Fruit fly (Drosophila melanogaster) whole organism, embryonic: ENCODE measurements around the gene CG14454.

Experiments
- ATbp ChIP-seq: fragments of 200-800 bp; sonication (Bioruptor generic); optimal IDR thresholded peaks from 2 replicates; lab custom pipeline; 2017; ENCODE audit warnings: missing biosample characterization, mild to moderate bottlenecking, missing genetic modification characterization, missing genetic modification reagents
- Aef1 ChIP-seq: fragments of 200-800 bp; sonication (Bioruptor generic); IDR thresholded peaks from 3 replicates; pipeline ENCODE4 v1.3.6; 2022; ENCODE audit warnings: missing biosample characterization, missing genetic modification characterization
- B-H2 ChIP-seq: fragments of 200-800 bp; sonication (Bioruptor generic); optimal IDR thresholded peaks from 2 replicates; lab custom pipeline; 2018; ENCODE audit warnings: missing biosample characterization, mild to moderate bottlenecking, missing genetic modification characterization
- Bdp1 ChIP-seq: fragments of 200-800 bp; sonication (Bioruptor generic); optimal IDR thresholded peaks from 3 replicates; lab custom pipeline; 2016; ENCODE audit warnings: missing biosample characterization, missing genetic modification characterization
- C15 ChIP-seq: fragments of 200-800 bp; sonication (Bioruptor generic); IDR thresholded peaks from 3 replicates; pipeline ENCODE4 v1.3.6; 2022; ENCODE audit warnings: missing biosample characterization, missing genetic modification characterization
- CG10543 ChIP-seq: fragments of 200-800 bp; sonication (Bioruptor generic); optimal IDR thresholded peaks from 3 replicates; lab custom pipeline; 2017; ENCODE audit warnings: missing biosample characterization, mild to moderate bottlenecking, missing genetic modification characterization, moderate library complexity
- CG10959 ChIP-seq: fragments of 200-800 bp; sonication (Bioruptor generic); IDR thresholded peaks from 2 replicates; pipeline ENCODE4 v1.3.6; 2022; ENCODE audit warnings: missing biosample characterization, missing genetic modification characterization
- CG11247 ChIP-seq: fragments of 200-800 bp; sonication (Bioruptor generic); IDR thresholded peaks from 2 replicates; pipeline ENCODE4 v1.3.6; 2022; ENCODE audit warnings: missing biosample characterization, missing genetic modification characterization
- CG11696 ChIP-seq: fragments of 200-800 bp; sonication (Bioruptor generic); IDR thresholded peaks from 2 replicates; pipeline ENCODE4 v1.3.6; 2022; ENCODE audit warnings: missing biosample characterization, missing genetic modification characterization
- CG11723 ChIP-seq: fragments of 200-800 bp; sonication (Bioruptor generic); optimal IDR thresholded peaks from 2 replicates; lab custom pipeline; 2017; ENCODE audit warnings: missing biosample characterization, mild to moderate bottlenecking, missing genetic modification characterization
- CG12104 ChIP-seq: fragments of 200-800 bp; sonication (Bioruptor generic); optimal IDR thresholded peaks from 3 replicates; lab custom pipeline; 2016; ENCODE audit warnings: missing biosample characterization, missing genetic modification characterization
- CG17612 ChIP-seq: fragments of 200-800 bp; sonication (Bioruptor generic); IDR thresholded peaks from 2 replicates; pipeline ENCODE4 v1.3.6; 2022; ENCODE audit warnings: missing biosample characterization, missing genetic modification characterization
- CG3163 ChIP-seq: fragments of 200-800 bp; sonication (Bioruptor generic); optimal IDR thresholded peaks from 3 replicates; lab custom pipeline; 2016; ENCODE audit warnings: missing biosample characterization, missing genetic modification characterization
- CG3407 ChIP-seq: fragments of 200-800 bp; sonication (Bioruptor generic); optimal IDR thresholded peaks from 2 replicates; lab custom pipeline; 2018; ENCODE audit warnings: missing biosample characterization, mild to moderate bottlenecking, missing genetic modification characterization
- CG4424 ChIP-seq: fragments of 200-800 bp; sonication (Bioruptor generic); optimal IDR thresholded peaks from 3 replicates; lab custom pipeline; 2016; ENCODE audit warnings: missing biosample characterization, missing genetic modification characterization
- CG4617 ChIP-seq: fragments of 200-800 bp; sonication (Bioruptor generic); optimal IDR thresholded peaks from 3 replicates; lab custom pipeline; 2016; ENCODE audit warnings: missing biosample characterization, missing genetic modification characterization, borderline replicate concordance
- CG6254 ChIP-seq: fragments of 200-800 bp; sonication (Bioruptor generic); optimal IDR thresholded peaks from 3 replicates; lab custom pipeline; 2017; ENCODE audit warnings: mild to moderate bottlenecking, missing biosample characterization, missing genetic modification reagents, missing genetic modification characterization
- CG8765 ChIP-seq: fragments of 200-800 bp; sonication (Bioruptor generic); IDR thresholded peaks from 2 replicates; pipeline ENCODE4 v1.3.6; 2022; ENCODE audit warnings: missing biosample characterization, missing genetic modification characterization
- CG8944 ChIP-seq: fragments of 200-800 bp; sonication (Bioruptor generic); optimal IDR thresholded peaks from 3 replicates; lab custom pipeline; 2016; ENCODE audit warnings: missing biosample characterization, missing genetic modification characterization
- CG9609 ChIP-seq: fragments of 200-800 bp; sonication (Bioruptor generic); optimal IDR thresholded peaks from 3 replicates; lab custom pipeline; 2016; ENCODE audit warnings: missing biosample characterization, missing genetic modification characterization
- Doc3 ChIP-seq: fragments of 200-800 bp; sonication (Bioruptor generic); IDR thresholded peaks from 3 replicates; pipeline ENCODE4 v1.3.6; 2022; ENCODE audit warnings: missing biosample characterization, missing genetic modification characterization; ENCODE audit not compliant: partially characterized antibody
- HLH54F ChIP-seq: fragments of 200-800 bp; sonication (Bioruptor generic); optimal IDR thresholded peaks from 3 replicates; lab custom pipeline; 2016; ENCODE audit warnings: missing biosample characterization, missing genetic modification characterization
- Hr78 ChIP-seq, 2 experiments: fragments of 200-800 bp in 1 of 2; fragments of >200 bp in 1 of 2; sonication (Bioruptor generic) in 1 of 2; optimal IDR thresholded peaks; 2 replicates each; lab custom pipeline; 2017 to 2019; ENCODE audit warnings: missing biosample characterization in 2 of 2, missing genetic modification characterization in 2 of 2, mild to moderate bottlenecking in 1 of 2, moderate library complexity in 1 of 2
- Kr ChIP-seq: fragments of 200-800 bp; sonication (Bioruptor generic); optimal IDR thresholded peaks from 2 replicates; lab custom pipeline; 2017; ENCODE audit warnings: missing biosample characterization, mild to moderate bottlenecking, missing genetic modification characterization
- NC2β ChIP-seq: fragments of 200-800 bp; sonication (Bioruptor generic); optimal IDR thresholded peaks from 2 replicates; lab custom pipeline; 2016; ENCODE audit warnings: missing biosample characterization, missing genetic modification characterization
- Nf-YC ChIP-seq: fragments of 200-800 bp; optimal IDR thresholded peaks from 3 replicates; lab custom pipeline; 2019; ENCODE audit warnings: missing biosample characterization, mild to moderate bottlenecking, missing genetic modification characterization, moderate library complexity
- Side ChIP-seq: fragments of 200-800 bp; sonication (Bioruptor generic); optimal IDR thresholded peaks from 2 replicates; lab custom pipeline; 2016; ENCODE audit warnings: missing biosample characterization, missing genetic modification characterization
- Six4 ChIP-seq: fragments of 200-800 bp; sonication (Bioruptor generic); optimal IDR thresholded peaks from 2 replicates; lab custom pipeline; 2016; ENCODE audit warnings: missing biosample characterization, missing genetic modification characterization
- YL-1 ChIP-seq: fragments of 200-800 bp; sonication (Bioruptor generic); optimal IDR thresholded peaks from 3 replicates; lab custom pipeline; 2017; ENCODE audit warnings: missing biosample characterization, mild to moderate bottlenecking, missing genetic modification characterization
- ara ChIP-seq: fragments of 200-800 bp; sonication (Bioruptor generic); IDR thresholded peaks from 2 replicates; pipeline ENCODE4 v1.3.6; 2022; ENCODE audit warnings: missing biosample characterization, missing genetic modification characterization
- bigmax ChIP-seq: fragments of 200-800 bp; sonication (Bioruptor generic); optimal IDR thresholded peaks from 2 replicates; lab custom pipeline; 2018; ENCODE audit warnings: missing biosample characterization, mild to moderate bottlenecking, missing genetic modification characterization
- cad ChIP-seq: fragments of >200 bp; optimal IDR thresholded peaks from 2 replicates; lab custom pipeline; 2017; ENCODE audit warnings: missing biosample characterization, missing genetic modification characterization
- chm ChIP-seq: fragments of 200-800 bp; sonication (Bioruptor generic); IDR thresholded peaks from 2 replicates; pipeline ENCODE4 v1.3.6; 2022; ENCODE audit warnings: missing biosample characterization, missing genetic modification characterization
- dmrt11E ChIP-seq: fragments of 200-800 bp; sonication (Bioruptor generic); optimal IDR thresholded peaks from 3 replicates; lab custom pipeline; 2018; ENCODE audit warnings: missing biosample characterization, mild to moderate bottlenecking, missing genetic modification characterization, moderate library complexity
- ems ChIP-seq: fragments of 200-800 bp; sonication (Bioruptor generic); optimal IDR thresholded peaks from 3 replicates; lab custom pipeline; 2016; ENCODE audit warnings: missing biosample characterization, missing genetic modification characterization
- fd102C ChIP-seq: fragments of 200-800 bp; sonication (Bioruptor generic); optimal IDR thresholded peaks from 2 replicates; lab custom pipeline; 2018; ENCODE audit warnings: missing biosample characterization, mild to moderate bottlenecking, missing genetic modification characterization, moderate library complexity
- gcm ChIP-seq: fragments of 200-800 bp; sonication (Bioruptor generic); optimal IDR thresholded peaks from 2 replicates; lab custom pipeline; 2019; ENCODE audit warnings: missing biosample characterization, mild to moderate bottlenecking, missing genetic modification characterization, moderate library complexity
- gsb-n ChIP-seq: fragments of 200-800 bp; sonication (Bioruptor generic); optimal IDR thresholded peaks from 3 replicates; lab custom pipeline; 2018; ENCODE audit warnings: missing biosample characterization, mild to moderate bottlenecking, missing genetic modification characterization
- h ChIP-seq: fragments of >200 bp; optimal IDR thresholded peaks from 2 replicates; lab custom pipeline; 2017
- hbn ChIP-seq: fragments of 200-800 bp; sonication (Bioruptor generic); IDR thresholded peaks from 2 replicates; pipeline ENCODE4 v1.3.6; 2022; ENCODE audit warnings: missing biosample characterization, missing genetic modification characterization; ENCODE audit not compliant: partially characterized antibody
- hth ChIP-seq: fragments of >200 bp; optimal IDR thresholded peaks from 2 replicates; lab custom pipeline; 2017; ENCODE audit warnings: inconsistent platforms
- ind ChIP-seq: fragments of 200-800 bp; sonication (Bioruptor generic); optimal IDR thresholded peaks from 3 replicates; lab custom pipeline; 2016; ENCODE audit warnings: missing biosample characterization, missing genetic modification characterization
- insv ChIP-seq, 2 experiments: fragments of 200-800 bp; sonication (Bioruptor generic); optimal IDR thresholded peaks; 3 replicates each; lab custom pipeline; 2016 to 2018; ENCODE audit warnings: missing biosample characterization in 2 of 2, missing genetic modification characterization in 2 of 2
- nerfin-1 ChIP-seq: fragments of 200-800 bp; sonication (Bioruptor generic); optimal IDR thresholded peaks from 3 replicates; lab custom pipeline; 2019; ENCODE audit warnings: missing biosample characterization, mild to moderate bottlenecking, missing genetic modification characterization, moderate library complexity
- sima ChIP-seq: fragments of 200-800 bp; sonication (Bioruptor generic); optimal IDR thresholded peaks from 2 replicates; lab custom pipeline; 2016; ENCODE audit warnings: missing biosample characterization, missing genetic modification characterization
- sob ChIP-seq: fragments of 200-800 bp; sonication (Bioruptor generic); IDR thresholded peaks from 2 replicates; pipeline ENCODE4 v1.3.6; 2022; ENCODE audit warnings: missing biosample characterization, missing genetic modification characterization
- sug ChIP-seq: fragments of 200-800 bp; optimal IDR thresholded peaks from 2 replicates; lab custom pipeline; 2019; ENCODE audit warnings: missing biosample characterization, mild to moderate bottlenecking, missing genetic modification characterization, moderate library complexity
- vvl ChIP-seq: fragments of 200-800 bp; sonication (Bioruptor generic); IDR thresholded peaks from 2 replicates; pipeline ENCODE4 v1.3.6; 2022; ENCODE audit warnings: missing biosample characterization, missing genetic modification characterization
- wor ChIP-seq: fragments of 200-800 bp; sonication (Bioruptor generic); IDR thresholded peaks from 2 replicates; pipeline ENCODE4 v1.3.6; 2022; ENCODE audit warnings: missing biosample characterization, missing genetic modification characterization
- zfh1 ChIP-seq: fragments of 200-800 bp; sonication (Bioruptor generic); IDR thresholded peaks from 3 replicates; pipeline ENCODE4 v1.3.6; 2022; ENCODE audit warnings: missing biosample characterization, missing genetic modification characterization

Gene CG14454

DNA sequence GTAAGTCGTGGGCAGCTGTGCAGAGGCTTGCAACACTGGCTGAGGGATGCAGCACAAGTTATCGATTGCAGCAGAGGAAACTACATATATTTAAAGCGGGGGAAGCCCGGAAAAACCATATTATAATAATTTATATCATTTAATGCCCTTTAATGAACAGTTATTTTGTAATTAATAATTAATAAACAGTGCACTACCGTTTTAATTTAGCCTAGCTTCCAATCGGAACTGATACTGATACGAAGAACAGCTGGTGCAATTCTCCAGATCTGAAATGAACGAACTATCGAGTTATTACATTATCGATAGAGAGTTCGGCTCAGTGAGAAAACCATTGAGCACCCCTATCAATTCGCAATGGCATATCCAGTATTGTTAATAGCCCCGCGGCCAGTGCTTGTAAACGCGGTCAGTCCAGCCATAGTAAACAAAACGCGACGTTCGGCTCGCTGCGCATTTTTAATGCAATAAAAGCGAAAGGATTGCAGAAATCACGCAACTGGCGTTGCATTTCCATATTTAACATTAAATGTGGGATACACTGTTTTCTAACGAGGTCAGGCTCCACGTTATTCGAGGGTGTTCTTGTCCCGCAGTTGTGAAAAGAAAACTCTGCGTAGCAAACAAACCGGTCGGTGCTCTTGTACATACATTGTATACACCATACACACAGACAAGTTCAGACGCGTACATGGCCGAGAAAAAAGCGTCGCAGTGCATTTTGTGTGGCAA is 49.2 kb upstream of the CG14454 start, which contains the start of gene CG7369 (continued):
- TF ChIP-seq fd102C (no peak), cad (no peak), ind (GFP tag; lab: Kevin White, UChicago) (peak; percentile 90), CG10543 (GFP tag; lab: Kevin White, UChicago) (peak; percentile 91), sug (peak; percentile 88), ara (GFP tag; lab: Robert Waterston, UW) (peak; percentile 67), C15 (no peak), CG4617 (GFP tag; lab: Kevin White, UChicago) (peak; percentile 62), ATbp (peak; percentile 42), sob (peak; percentile 89), insv (GFP tag; optimal IDR thresholded peaks at IDR 0.05; lab: Kevin White, UChicago) (peak in 1 of 2 experiments; percentile 68), sima (no peak), zfh1 (GFP tag; lab: Robert Waterston, UW) (peak; percentile 47; the same call in 2 of the 3 replicates), wor (GFP tag; lab: Robert Waterston, UW) (peak; percentile 63), Nf-YC (peak; percentile 73), CG3407 (GFP tag; lab: Kevin White, UChicago) (peak; percentile 57), CG4424 (GFP tag; lab: Kevin White, UChicago) (peak; percentile 90), hth (lab: Kevin White, UChicago) (no peak), CG17612 (GFP tag; lab: Robert Waterston, UW) (peak; percentile 63), ems (GFP tag; lab: Kevin White, UChicago) (peak; percentile 57), gsb-n (tag; lab: Kevin White, UChicago) (peak; percentile 82), CG6254 (GFP tag; lab: Kevin White, UChicago) (peak; percentile 45), gcm (GFP tag; lab: Kevin White, UChicago) (peak; percentile 55), CG8944 (GFP tag; lab: Kevin White, UChicago) (peak; percentile 62), dmrt11E (peak; percentile 72), Doc3 (GFP tag; lab: Robert Waterston, UW) (peak; percentile 86), CG3163 (GFP tag; lab: Kevin White, UChicago) (peak; percentile 42), nerfin-1 (tag; lab: Kevin White, UChicago) (peak; percentile 69), h (lab: Kevin White, UChicago) (no peak), CG9609 (peak; percentile 63), CG11696 (0 out of 2 replicates have a peak, but pooled peaks have one; percentile 45), CG11723 (peak; percentile 83), bigmax (GFP tag; lab: Kevin White, UChicago) (no peak), CG10959 (peak; percentile 68), B-H2 (GFP tag; lab: Kevin White, UChicago) (peak; percentile 85), Aef1 (GFP tag; lab: Robert Waterston, UW) (peak; percentile 78), CG12104 (GFP tag; lab: Kevin White, UChicago) (peak; percentile 87), YL-1 (GFP tag; lab: Kevin White, UChicago) (peak; percentile 74), hbn (GFP tag; lab: Robert Waterston, UW) (peak; percentile 67), Bdp1 (GFP tag; lab: Kevin White, UChicago) (peak; percentile 36), NC2β (GFP tag; lab: Kevin White, UChicago) (peak; percentile 60), Hr78 (GFP tag; optimal IDR thresholded peaks at IDR 0.05; lab: Kevin White, UChicago) (peak in 1 of 2 experiments; percentile 11), Kr (peak; percentile 28), HLH54F (GFP tag; lab: Kevin White, UChicago) (peak; percentile 88), CG8765 (peak; percentile 85), vvl (GFP tag; lab: Robert Waterston, UW) (peak; percentile 82), Six4 (GFP tag; lab: Kevin White, UChicago) (peak; percentile 77), chm (GFP tag; lab: Robert Waterston, UW) (peak; percentile 84), Side (peak; percentile 81), CG11247 (GFP tag; lab: Robert Waterston, UW) (peak; percentile 59; the same call in 1 of the 2 replicates)
